Worm (Caenorhabditis elegans): ENCODE results near the gene srz-29.

The srz-29 gene

ce11 chrIV:13682733-13683132 is 37.0 kb upstream of the srz-29 start:
- TF ChIP-seq elt-3 (tag; optimal IDR thresholded peaks at IDR 0.05) (peak; percentile 38 to 95 (median 85)), nfya-1 (tag; optimal IDR thresholded peaks at IDR 0.05; ENCODE audit: insufficient read depth) (peak; percentile 40), unc-62 (GFP tag; optimal IDR thresholded peaks at IDR 0.05) (peak; percentile 94), sea-2 (GFP tag; optimal IDR thresholded peaks at IDR 0.05) (no peak), nhr-43 (tag; optimal IDR thresholded peaks at IDR 0.05; ENCODE audit: poor library complexity, severe bottlenecking) (peak; percentile 86), nhr-67 (tag; optimal IDR thresholded peaks at IDR 0.05) (no peak), nhr-76 (tag; optimal IDR thresholded peaks at IDR 0.05) (no peak), ceh-82 (tag; optimal IDR thresholded peaks at IDR 0.05) (no peak), ztf-4 (tag; optimal IDR thresholded peaks at IDR 0.05) (no peak), lin-39 (tag; optimal IDR thresholded peaks at IDR 0.05) (peak; percentile 19), fos-1 (tag; optimal IDR thresholded peaks at IDR 0.05) (no peak), snpc-4 (tag; optimal IDR thresholded peaks at IDR 0.05) (no peak), ceh-28 (tag; optimal IDR thresholded peaks at IDR 0.05) (peak; percentile 13), nhr-25 (tag; optimal IDR thresholded peaks at IDR 0.05) (peak; percentile 79), ztf-11 (tag; optimal IDR thresholded peaks at IDR 0.05) (no peak), egl-5 (tag; optimal IDR thresholded peaks at IDR 0.05) (no peak), nhr-23 (tag; optimal IDR thresholded peaks at IDR 0.05) (peak; percentile 93)

- TF ChIP-seq nfya-1 (tag; optimal IDR thresholded peaks at IDR 0.05; ENCODE audit: insufficient read depth) (peak; percentile 93), nhr-77 (tag; optimal IDR thresholded peaks at IDR 0.05) (no peak)
These were observed 33.8 kb upstream of the srz-29 start for ce11 chrIV:13679495-13679894.

DNA sequence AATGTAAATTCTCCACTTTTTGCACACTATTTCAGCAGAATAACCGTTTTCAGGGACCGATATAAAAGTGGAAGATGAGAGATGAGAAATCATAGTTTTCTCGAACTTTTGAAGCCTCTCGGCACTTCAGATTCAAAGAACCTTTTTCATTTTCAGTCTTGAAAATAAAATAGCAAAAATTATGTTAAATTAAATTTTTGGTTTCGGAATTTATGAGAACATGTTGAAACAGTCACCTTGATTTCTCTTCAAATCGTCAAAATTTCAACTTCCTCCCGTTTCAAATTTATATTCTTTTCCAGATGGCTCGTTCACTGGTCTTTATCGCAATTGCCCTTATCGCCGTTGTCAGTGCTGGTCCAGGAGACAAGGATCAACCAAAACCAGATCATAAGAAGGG is 32.9 kb upstream of the srz-29 start, which contains the start of gene srlf-26:
Gene srlf-26, plus strand, starts transcription at position 301 of the 400 bp plus-strand sequence.
- no peak for TF ChIP-seq nhr-12 (tag; optimal IDR thresholded peaks at IDR 0.05)
- TF ChIP-seq nhr-237 (tag; optimal IDR thresholded peaks at IDR 0.05), result no peak
- TF ChIP-seq nhr-43 (tag; optimal IDR thresholded peaks at IDR 0.05; ENCODE audit: poor library complexity, severe bottlenecking), result no peak
- TF ChIP-seq snpc-4 (tag; optimal IDR thresholded peaks at IDR 0.05), result no peak
- no peak for TF ChIP-seq nhr-23 (tag; optimal IDR thresholded peaks at IDR 0.05)
- no peak for TF ChIP-seq ceh-9 (tag; optimal IDR thresholded peaks at IDR 0.05)
- TF ChIP-seq lin-15B (tag; optimal IDR thresholded peaks at IDR 0.05), result no peak
- TF ChIP-seq zag-1 (tag; optimal IDR thresholded peaks at IDR 0.05), result no peak
- no peak for TF ChIP-seq nhr-67 (tag; optimal IDR thresholded peaks at IDR 0.05)
- no peak for TF ChIP-seq nhr-25 (tag; optimal IDR thresholded peaks at IDR 0.05)
- no peak for TF ChIP-seq unc-62 (GFP tag; optimal IDR thresholded peaks at IDR 0.05)
- no peak for TF ChIP-seq ztf-11 (tag; optimal IDR thresholded peaks at IDR 0.05)

- TF ChIP-seq pha-4 (tag; optimal IDR thresholded peaks at IDR 0.05) (no peak), eor-1 (tag; optimal IDR thresholded peaks at IDR 0.05) (no peak), zag-1 (tag; optimal IDR thresholded peaks at IDR 0.05) (no peak)
These were observed 27.8 kb upstream of the srz-29 start, which contains the start of gene oac-48 for ce11 chrIV:13673504-13673903. TSS of gene oac-48 (plus strand) at chrIV:13673804.

ce11 chrIV:13666849-13667430 is 21.2 kb upstream of the srz-29 start, which contains the start of gene fbxa-215:
TSS of gene fbxa-215 (minus strand) at chrIV:13666909.
- TF ChIP-seq ceh-28 (tag; optimal IDR thresholded peaks at IDR 0.05), result no peak
- TF ChIP-seq nhr-11 (tag; optimal IDR thresholded peaks at IDR 0.05), result no peak
- no peak for TF ChIP-seq ceh-9 (tag; optimal IDR thresholded peaks at IDR 0.05)
- TF ChIP-seq mdl-1 (tag; optimal IDR thresholded peaks at IDR 0.05), result no peak
- TF ChIP-seq nhr-237 (tag; optimal IDR thresholded peaks at IDR 0.05), result no peak
- TF ChIP-seq skn-1 (tag; optimal IDR thresholded peaks at IDR 0.05), result no peak
- TF ChIP-seq R02D3.7 (tag; optimal IDR thresholded peaks at IDR 0.05), result no peak
- TF ChIP-seq pqm-1 (tag; optimal IDR thresholded peaks at IDR 0.05), result no peak
- no peak for TF ChIP-seq ztf-4 (tag; optimal IDR thresholded peaks at IDR 0.05)

DNA sequence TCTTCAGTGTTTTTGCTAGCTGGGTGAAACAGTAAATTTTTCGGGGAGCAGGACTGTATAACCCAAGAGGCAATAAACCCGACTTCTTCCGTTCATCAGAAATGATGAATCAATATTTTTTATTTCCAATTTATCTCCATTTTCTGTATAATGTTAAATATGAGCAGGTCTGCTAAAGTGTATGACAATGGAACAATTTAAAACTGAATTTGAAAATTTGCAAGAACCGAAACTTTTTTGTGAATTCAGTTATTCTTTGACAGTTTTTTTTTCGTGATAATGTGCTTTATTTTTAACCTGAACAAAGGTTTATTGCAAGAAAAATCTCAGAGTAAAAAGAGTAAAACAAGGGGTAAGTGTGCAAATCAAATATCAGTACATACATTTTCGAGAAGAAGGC is 19.4 kb upstream of the srz-29 start:
- TF ChIP-seq egl-27 (tag; optimal IDR thresholded peaks at IDR 0.05), result no peak
- TF ChIP-seq sea-2 (GFP tag; optimal IDR thresholded peaks at IDR 0.05), result no peak
- no peak for TF ChIP-seq daf-12 (tag; optimal IDR thresholded peaks at IDR 0.05)
- no peak for TF ChIP-seq jun-1 (tag; optimal IDR thresholded peaks at IDR 0.05)
- no peak for TF ChIP-seq nhr-43 (tag; optimal IDR thresholded peaks at IDR 0.05; ENCODE audit: poor library complexity, severe bottlenecking)
- no peak for TF ChIP-seq hmg-11 (tag; optimal IDR thresholded peaks at IDR 0.05)
- no peak for TF ChIP-seq nhr-67 (tag; optimal IDR thresholded peaks at IDR 0.05)
- no peak for TF ChIP-seq mdl-1 (tag; optimal IDR thresholded peaks at IDR 0.05)
- no peak for TF ChIP-seq nhr-28 (tag; optimal IDR thresholded peaks at IDR 0.05)
- TF ChIP-seq nfya-1 (tag; optimal IDR thresholded peaks at IDR 0.05; ENCODE audit: insufficient read depth), result no peak
- no peak for TF ChIP-seq ceh-82 (tag; optimal IDR thresholded peaks at IDR 0.05)
- no peak for TF ChIP-seq elt-1 (tag; optimal IDR thresholded peaks at IDR 0.05)
- no peak for TF ChIP-seq lin-39 (tag; optimal IDR thresholded peaks at IDR 0.05)
- no peak for TF ChIP-seq fos-1 (tag; optimal IDR thresholded peaks at IDR 0.05)
- no peak for TF ChIP-seq lsy-12 (tag; optimal IDR thresholded peaks at IDR 0.05)
- TF ChIP-seq egl-5 (tag; optimal IDR thresholded peaks at IDR 0.05), result no peak
- TF ChIP-seq pha-4 (tag; optimal IDR thresholded peaks at IDR 0.05), result no peak
- no peak for TF ChIP-seq ceh-28 (tag; optimal IDR thresholded peaks at IDR 0.05)

All from whole organism, L3 larva.